Fruit fly (Drosophila melanogaster): ENCODE results near the gene CG1958.

CG1958 gene

dm6 chrX:7291850-7292499, 25.3 kb downstream of the CG1958 start:
- peak; percentile 54 for TF ChIP-seq CG34367 (tag; optimal IDR thresholded peaks at IDR 0.05)
- peak; percentile 47 for TF ChIP-seq CG32121 (GFP tag; IDR thresholded peaks at IDR 0.05)
- TF ChIP-seq CG10348 (GFP tag; IDR thresholded peaks at IDR 0.05) = no peak
- TF ChIP-seq gl (tag; optimal IDR thresholded peaks at IDR 0.05) = peak; percentile 36
- TF ChIP-seq CG8159 (tag; optimal IDR thresholded peaks at IDR 0.05) = peak; percentile 86
- TF ChIP-seq CG17806 (tag; optimal IDR thresholded peaks at IDR 0.05) = peak; percentile 76
- peak; percentile 83 for TF ChIP-seq CG15710 (tag; optimal IDR thresholded peaks at IDR 0.05)
- TF ChIP-seq rn (GFP tag; IDR thresholded peaks at IDR 0.05) = no peak
- peak; percentile 77 for TF ChIP-seq CG9948 (tag; optimal IDR thresholded peaks at IDR 0.05)
- TF ChIP-seq CG13204 (GFP tag; optimal IDR thresholded peaks at IDR 0.05) = peak; percentile 60
- TF ChIP-seq Pif1B (GFP tag; optimal IDR thresholded peaks at IDR 0.05) = peak; percentile 82
- peak; percentile 66; the same call in 1 of the 2 replicates for TF ChIP-seq CG12605 (GFP tag; IDR thresholded peaks at IDR 0.05)
- TF ChIP-seq CG8301 (tag; optimal IDR thresholded peaks at IDR 0.05) = peak; percentile 72
- TF ChIP-seq CG14655 (GFP tag; optimal IDR thresholded peaks at IDR 0.05) = peak; percentile 83
- no peak for TF ChIP-seq EcR (GFP tag; optimal IDR thresholded peaks at IDR 0.05)
- TF ChIP-seq fd96Ca (GFP tag; IDR thresholded peaks at IDR 0.05) = 0 out of 3 replicates have a peak, but pooled peaks have one; percentile 47
- peak; percentile 1 for TF ChIP-seq D1 (tag; optimal IDR thresholded peaks at IDR 0.05)
- peak; percentile 69; the same call in 2 of the 3 replicates for TF ChIP-seq CG4496 (GFP tag; IDR thresholded peaks at IDR 0.05)
- TF ChIP-seq Ets98B (GFP tag; IDR thresholded peaks at IDR 0.05) = peak; percentile 59
- peak; percentile 63 for TF ChIP-seq Snoo (tag; optimal IDR thresholded peaks at IDR 0.05)
- TF ChIP-seq Pif1A (GFP tag; optimal IDR thresholded peaks at IDR 0.05) = peak; percentile 73

- TF ChIP-seq CG4496 (GFP tag; IDR thresholded peaks at IDR 0.05) (peak; percentile 95), CG32121 (GFP tag; IDR thresholded peaks at IDR 0.05) (peak; percentile 88), D1 (tag; optimal IDR thresholded peaks at IDR 0.05) (peak; percentile 65), CG8301 (tag; optimal IDR thresholded peaks at IDR 0.05) (peak; percentile 81), CG12605 (GFP tag; IDR thresholded peaks at IDR 0.05) (peak; percentile 85), CG10348 (GFP tag; IDR thresholded peaks at IDR 0.05) (peak; percentile 71), CG13204 (GFP tag; optimal IDR thresholded peaks at IDR 0.05) (peak; percentile 67), Ets98B (GFP tag; IDR thresholded peaks at IDR 0.05) (peak; percentile 91), CG14655 (GFP tag; optimal IDR thresholded peaks at IDR 0.05) (peak; percentile 84), CG34367 (tag; optimal IDR thresholded peaks at IDR 0.05) (peak; percentile 90), Snoo (tag; optimal IDR thresholded peaks at IDR 0.05) (peak; percentile 80), fd96Ca (GFP tag; IDR thresholded peaks at IDR 0.05) (peak; percentile 93), CG8159 (tag; optimal IDR thresholded peaks at IDR 0.05) (peak; percentile 89), rn (GFP tag; IDR thresholded peaks at IDR 0.05) (peak; percentile 82), Pif1A (GFP tag; optimal IDR thresholded peaks at IDR 0.05) (peak; percentile 84), CG15710 (tag; optimal IDR thresholded peaks at IDR 0.05) (peak; percentile 91), CG17806 (tag; optimal IDR thresholded peaks at IDR 0.05) (peak; percentile 90), Pif1B (GFP tag; optimal IDR thresholded peaks at IDR 0.05) (peak; percentile 86), EcR (GFP tag; optimal IDR thresholded peaks at IDR 0.05) (no peak), gl (tag; optimal IDR thresholded peaks at IDR 0.05) (peak; percentile 80), CG9948 (tag; optimal IDR thresholded peaks at IDR 0.05) (peak; percentile 85)
Measured at dm6 chrX:7293133-7293873, 26.6 kb downstream of the CG1958 start.

- TF ChIP-seq CG10348 (GFP tag; IDR thresholded peaks at IDR 0.05) (peak; percentile 60; the same call in 1 of the 2 replicates), EcR (GFP tag; optimal IDR thresholded peaks at IDR 0.05) (no peak), D1 (tag; optimal IDR thresholded peaks at IDR 0.05) (peak; percentile 69), CG9948 (tag; optimal IDR thresholded peaks at IDR 0.05) (peak; percentile 94), fd96Ca (GFP tag; IDR thresholded peaks at IDR 0.05) (0 out of 3 replicates have a peak, but pooled peaks have one; percentile 11), Snoo (tag; optimal IDR thresholded peaks at IDR 0.05) (peak; percentile 78), Pif1B (GFP tag; optimal IDR thresholded peaks at IDR 0.05) (peak; percentile 83), CG32121 (GFP tag; IDR thresholded peaks at IDR 0.05) (peak; percentile 89), CG8301 (tag; optimal IDR thresholded peaks at IDR 0.05) (peak; percentile 92), CG34367 (tag; optimal IDR thresholded peaks at IDR 0.05) (peak; percentile 92), rn (GFP tag; IDR thresholded peaks at IDR 0.05) (no peak), CG14655 (GFP tag; optimal IDR thresholded peaks at IDR 0.05) (peak; percentile 93), gl (tag; optimal IDR thresholded peaks at IDR 0.05) (peak; percentile 80), CG4496 (GFP tag; IDR thresholded peaks at IDR 0.05) (peak; percentile 90), Pif1A (GFP tag; optimal IDR thresholded peaks at IDR 0.05) (peak; percentile 74), CG13204 (GFP tag; optimal IDR thresholded peaks at IDR 0.05) (peak; percentile 82), CG8159 (tag; optimal IDR thresholded peaks at IDR 0.05) (peak; percentile 95), CG17806 (tag; optimal IDR thresholded peaks at IDR 0.05) (peak; percentile 89), Ets98B (GFP tag; IDR thresholded peaks at IDR 0.05) (peak; percentile 80), CG12605 (GFP tag; IDR thresholded peaks at IDR 0.05) (peak; percentile 85), CG15710 (tag; optimal IDR thresholded peaks at IDR 0.05) (peak; percentile 95)
Measured at dm6 chrX:7293874-7294559, 27.3 kb downstream of the CG1958 start.

dm6 chrX:7295973-7296372, 29.3 kb downstream of the CG1958 start:
- TF ChIP-seq gl (tag; optimal IDR thresholded peaks at IDR 0.05) (no peak), Pif1B (GFP tag; optimal IDR thresholded peaks at IDR 0.05) (no peak), CG8301 (tag; optimal IDR thresholded peaks at IDR 0.05) (no peak), fd96Ca (GFP tag; IDR thresholded peaks at IDR 0.05) (no peak), CG12605 (GFP tag; IDR thresholded peaks at IDR 0.05) (no peak), CG17806 (tag; optimal IDR thresholded peaks at IDR 0.05) (no peak), CG9948 (tag; optimal IDR thresholded peaks at IDR 0.05) (no peak), CG32121 (GFP tag; IDR thresholded peaks at IDR 0.05) (no peak), EcR (GFP tag; optimal IDR thresholded peaks at IDR 0.05) (no peak), CG4496 (GFP tag; IDR thresholded peaks at IDR 0.05) (no peak), Pif1A (GFP tag; optimal IDR thresholded peaks at IDR 0.05) (no peak), CG14655 (GFP tag; optimal IDR thresholded peaks at IDR 0.05) (no peak), CG10348 (GFP tag; IDR thresholded peaks at IDR 0.05) (no peak), CG8159 (tag; optimal IDR thresholded peaks at IDR 0.05) (no peak), rn (GFP tag; IDR thresholded peaks at IDR 0.05) (no peak), CG15710 (tag; optimal IDR thresholded peaks at IDR 0.05) (no peak), CG34367 (tag; optimal IDR thresholded peaks at IDR 0.05) (no peak), CG13204 (GFP tag; optimal IDR thresholded peaks at IDR 0.05) (no peak)
